Worm (Caenorhabditis elegans) whole organism, dauer: ENCODE results near the gene vpat-1.

ENCODE experiments used
- unc-62 ChIP-seq: sonication (generic microtip); optimal IDR thresholded peaks from 2 replicates; lab custom pipeline; 2017; ENCODE audit warnings: missing biosample characterization, missing genetic modification reagents, missing genetic modification characterization

The vpat-1 gene

ce11 chrX:1009512-1009911 lies 36.5 kb downstream of the vpat-1 start:
- TF ChIP-seq unc-62 (GFP tag; lab: Kevin White, UChicago), result no peak

DNA sequence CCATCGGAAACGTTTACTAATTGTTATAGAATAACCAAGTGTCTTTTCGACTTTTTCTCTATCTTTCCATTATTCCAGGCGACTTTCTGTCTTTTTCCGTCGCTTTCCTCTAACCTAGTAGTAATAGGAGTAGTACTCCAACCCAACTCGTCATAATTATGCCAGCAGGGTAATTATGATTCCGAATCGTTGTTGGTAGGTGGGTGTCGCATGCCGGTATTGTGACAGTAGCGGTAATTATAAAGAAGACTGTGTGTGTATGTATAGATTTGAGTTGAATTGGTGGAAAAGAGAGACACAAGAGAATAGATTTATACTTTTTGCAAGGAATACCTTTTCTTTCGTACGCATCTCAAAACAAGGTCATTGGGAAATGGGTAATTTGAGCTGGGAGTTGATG lies 41.0 kb downstream of the vpat-1 start:
- TF ChIP-seq unc-62 (GFP tag; lab: Kevin White, UChicago), result no peak

ce11 chrX:1004037-1004436 lies 42.0 kb downstream of the vpat-1 start, which contains the start of gene cutl-21:
Gene cutl-21 (plus strand): TSS chrX:1004337.
- no peak for TF ChIP-seq unc-62 (GFP tag; lab: Kevin White, UChicago)

DNA sequence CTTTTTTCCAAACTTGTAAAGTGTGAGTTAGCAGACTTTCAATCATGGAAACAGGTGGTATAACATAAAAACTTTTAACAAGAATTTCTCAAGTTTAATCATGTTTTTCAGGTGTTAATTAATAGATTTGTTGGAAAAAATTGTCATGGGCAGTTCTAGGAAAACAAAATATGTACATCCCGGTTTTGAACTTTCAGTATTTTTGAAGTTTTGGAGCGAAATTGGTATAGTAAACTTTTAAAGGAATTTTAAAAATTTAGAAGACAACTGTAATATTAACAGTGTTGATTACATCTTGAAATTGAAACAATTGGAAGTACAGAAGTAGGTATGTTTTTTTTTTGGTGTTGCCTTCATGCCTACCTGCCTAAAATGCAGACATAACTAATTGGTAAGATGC lies 51.3 kb downstream of the vpat-1 start:
- no peak for TF ChIP-seq unc-62 (GFP tag; lab: Kevin White, UChicago)

ce11 chrX:992650-993403 lies 53.2 kb downstream of the vpat-1 start:
- TF ChIP-seq unc-62 (GFP tag; lab: Kevin White, UChicago), result no peak

DNA sequence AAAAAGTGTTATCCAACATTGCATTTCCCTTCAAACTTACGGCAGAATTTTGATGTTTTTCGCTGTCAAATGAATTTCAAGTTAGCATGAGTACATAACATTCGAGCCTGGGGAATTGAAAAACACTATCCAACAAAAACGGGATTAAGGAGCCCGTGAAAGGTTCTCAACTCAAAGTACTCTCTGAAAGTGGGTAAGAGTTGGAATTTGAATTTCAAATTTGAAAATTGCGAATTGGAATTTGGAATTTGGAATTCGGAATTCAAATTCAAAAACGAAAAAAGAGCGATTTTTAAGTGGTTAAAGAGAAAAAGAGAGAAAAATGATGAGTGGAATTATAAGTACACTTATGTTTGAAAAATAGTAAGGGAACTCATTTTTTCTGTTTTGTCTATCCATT lies 54.7 kb downstream of the vpat-1 start, which contains the start of the genes C09E10.3 and dgk-1:
C09E10.3 (minus strand) TSS at position 101 of the 400 bp plus-strand sequence.
dgk-1 (minus strand) TSS at position 183 of the 400 bp plus-strand sequence.
- no peak for TF ChIP-seq unc-62 (GFP tag; lab: Kevin White, UChicago)
